Fruit fly (Drosophila melanogaster) whole organism, pupa: ENCODE measurements around the gene CG14891.

Experiments
- CG10348 ChIP-seq: fragments of 200-800 bp; sonication (Bioruptor generic); IDR thresholded peaks from 2 replicates; pipeline ENCODE4 v1.3.6; 2022; ENCODE audit warnings: missing biosample characterization, missing genetic modification characterization
- CG12605 ChIP-seq: fragments of 200-800 bp; sonication (Bioruptor generic); IDR thresholded peaks from 2 replicates; pipeline ENCODE4 v1.3.6; 2022; ENCODE audit warnings: missing biosample characterization, missing genetic modification characterization
- CG13204 ChIP-seq: fragments of 200-800 bp; sonication (Bioruptor generic); optimal IDR thresholded peaks from 2 replicates; lab custom pipeline; 2018; ENCODE audit warnings: missing biosample characterization, mild to moderate bottlenecking, missing genetic modification characterization, moderate library complexity
- CG14655 ChIP-seq: fragments of 200-800 bp; sonication (Bioruptor generic); optimal IDR thresholded peaks from 3 replicates; lab custom pipeline; 2017; ENCODE audit warnings: mild to moderate bottlenecking, missing biosample characterization, missing genetic modification reagents, missing genetic modification characterization
- CG15710 ChIP-seq: fragments of 200-800 bp; sonication (Bioruptor generic); optimal IDR thresholded peaks from 2 replicates; lab custom pipeline; 2018; ENCODE audit warnings: missing biosample characterization, mild to moderate bottlenecking, missing genetic modification characterization, moderate library complexity
- CG17806 ChIP-seq: fragments of 200-800 bp; sonication (Bioruptor generic); optimal IDR thresholded peaks from 2 replicates; lab custom pipeline; 2018; ENCODE audit warnings: missing biosample characterization, mild to moderate bottlenecking, missing genetic modification characterization, moderate library complexity
- CG32121 ChIP-seq: fragments of 200-800 bp; sonication (Bioruptor generic); IDR thresholded peaks from 2 replicates; pipeline ENCODE4 v1.3.6; 2022; ENCODE audit warnings: missing biosample characterization, missing genetic modification characterization
- CG34367 ChIP-seq: fragments of 200-800 bp; sonication (Bioruptor generic); optimal IDR thresholded peaks from 2 replicates; lab custom pipeline; 2018; ENCODE audit warnings: missing biosample characterization, mild to moderate bottlenecking, missing genetic modification characterization
- CG4496 ChIP-seq: fragments of 200-800 bp; sonication (Bioruptor generic); IDR thresholded peaks from 3 replicates; pipeline ENCODE4 v1.3.6; 2022; ENCODE audit warnings: missing biosample characterization, missing genetic modification characterization
- CG8159 ChIP-seq: fragments of 200-800 bp; sonication (Bioruptor generic); optimal IDR thresholded peaks from 3 replicates; lab custom pipeline; 2018; ENCODE audit warnings: missing biosample characterization, mild to moderate bottlenecking, missing genetic modification characterization, moderate library complexity
- CG8301 ChIP-seq: fragments of 200-800 bp; sonication (Bioruptor generic); optimal IDR thresholded peaks from 2 replicates; lab custom pipeline; 2018; ENCODE audit warnings: missing biosample characterization, mild to moderate bottlenecking, missing genetic modification characterization
- CG9948 ChIP-seq: fragments of 200-800 bp; sonication (Bioruptor generic); optimal IDR thresholded peaks from 2 replicates; lab custom pipeline; 2018; ENCODE audit warnings: missing biosample characterization, mild to moderate bottlenecking, missing genetic modification characterization, moderate library complexity
- D1 ChIP-seq: fragments of 200-800 bp; sonication (Bioruptor generic); optimal IDR thresholded peaks from 2 replicates; lab custom pipeline; 2018; ENCODE audit warnings: missing biosample characterization, mild to moderate bottlenecking, missing genetic modification characterization, moderate library complexity
- EcR ChIP-seq: fragments of 200-800 bp; sonication (Bioruptor generic); optimal IDR thresholded peaks from 3 replicates; lab custom pipeline; 2019; ENCODE audit warnings: missing biosample characterization, missing genetic modification characterization, mild to moderate bottlenecking, moderate library complexity, missing genetic modification reagents
- Ets98B ChIP-seq: fragments of 200-800 bp; sonication (Bioruptor generic); IDR thresholded peaks from 2 replicates; pipeline ENCODE4 v1.3.6; 2022; ENCODE audit warnings: missing biosample characterization, missing genetic modification characterization
- Pif1A ChIP-seq: fragments of 200-800 bp; sonication (Bioruptor generic); optimal IDR thresholded peaks from 3 replicates; lab custom pipeline; 2016; ENCODE audit warnings: missing biosample characterization, missing genetic modification characterization
- Pif1B ChIP-seq: fragments of 200-800 bp; sonication (Bioruptor generic); optimal IDR thresholded peaks from 3 replicates; lab custom pipeline; 2016; ENCODE audit warnings: missing biosample characterization, missing genetic modification characterization
- Snoo ChIP-seq: fragments of 200-800 bp; sonication (Bioruptor generic); optimal IDR thresholded peaks from 3 replicates; lab custom pipeline; 2017; ENCODE audit warnings: missing biosample characterization, mild to moderate bottlenecking, missing genetic modification characterization, inconsistent platforms
- fd96Ca ChIP-seq: fragments of 200-800 bp; sonication (Bioruptor generic); IDR thresholded peaks from 3 replicates; pipeline ENCODE4 v1.3.6; 2022; ENCODE audit warnings: missing biosample characterization, missing genetic modification characterization
- gl ChIP-seq: fragments of 200-800 bp; sonication (Bioruptor generic); optimal IDR thresholded peaks from 2 replicates; lab custom pipeline; 2018; ENCODE audit warnings: missing biosample characterization, mild to moderate bottlenecking, missing genetic modification characterization
- rn ChIP-seq: fragments of 200-800 bp; sonication (Bioruptor generic); IDR thresholded peaks from 2 replicates; pipeline ENCODE4 v1.3.6; 2022; ENCODE audit warnings: missing biosample characterization, missing genetic modification characterization

Gene CG14891

dm6 chr3R:16538862-16539437 is 32.4 kb upstream of the CG14891 start:
- no peak for TF ChIP-seq fd96Ca (GFP tag; lab: Robert Waterston, UW)
- TF ChIP-seq Ets98B (GFP tag; lab: Robert Waterston, UW): no peak
- TF ChIP-seq Pif1A (GFP tag; lab: Kevin White, UChicago): no peak
- no peak for TF ChIP-seq CG12605 (GFP tag; lab: Robert Waterston, UW)
- no peak for TF ChIP-seq D1 (tag; lab: Kevin White, UChicago)
- no peak for TF ChIP-seq Pif1B (GFP tag; lab: Kevin White, UChicago)
- TF ChIP-seq EcR (GFP tag; lab: Kevin White, UChicago): no peak
- TF ChIP-seq CG9948: no peak
- TF ChIP-seq CG34367: no peak
- TF ChIP-seq, all 21 proteins: peak for 0

- TF ChIP-seq gl: no peak
- no peak for TF ChIP-seq EcR (GFP tag; lab: Kevin White, UChicago)
- TF ChIP-seq CG4496 (GFP tag; lab: Robert Waterston, UW): no peak
- no peak for TF ChIP-seq Pif1A (GFP tag; lab: Kevin White, UChicago)
- no peak for TF ChIP-seq CG13204
- no peak for TF ChIP-seq Snoo (tag; lab: Kevin White, UChicago)
- TF ChIP-seq CG34367: no peak
- TF ChIP-seq Pif1B (GFP tag; lab: Kevin White, UChicago): no peak
- no peak for TF ChIP-seq CG9948
- TF ChIP-seq Ets98B (GFP tag; lab: Robert Waterston, UW): no peak
- no peak for TF ChIP-seq CG17806 (tag; lab: Kevin White, UChicago)
- TF ChIP-seq CG8159: no peak
- TF ChIP-seq CG15710 (tag; lab: Kevin White, UChicago): no peak
- TF ChIP-seq CG8301: no peak
- TF ChIP-seq CG14655: no peak
- no peak for TF ChIP-seq CG32121 (GFP tag; lab: Robert Waterston, UW)
- TF ChIP-seq rn (GFP tag; lab: Robert Waterston, UW): no peak
- no peak for TF ChIP-seq D1 (tag; lab: Kevin White, UChicago)
Measured at dm6 chr3R:16541293-16541692, 30.0 kb upstream of the CG14891 start.

dm6 chr3R:16541932-16542331 is 29.4 kb upstream of the CG14891 start:
- no peak for TF ChIP-seq CG4496 (GFP tag; lab: Robert Waterston, UW)
- TF ChIP-seq Pif1A (GFP tag; lab: Kevin White, UChicago): peak; percentile 23
- TF ChIP-seq CG13204: no peak
- peak; percentile 64 for TF ChIP-seq CG8159
- TF ChIP-seq CG14655: peak; percentile 44
- TF ChIP-seq CG17806 (tag; lab: Kevin White, UChicago): peak; percentile 63
- TF ChIP-seq CG15710 (tag; lab: Kevin White, UChicago): peak; percentile 44
- TF ChIP-seq CG34367: peak; percentile 20
- peak; percentile 40 for TF ChIP-seq CG9948
- no peak for TF ChIP-seq gl
- TF ChIP-seq CG8301: peak; percentile 37

dm6 chr3R:16542538-16542937 is 28.8 kb upstream of the CG14891 start:
- TF ChIP-seq CG8159 (no peak), CG14655 (no peak), CG10348 (GFP tag; lab: Robert Waterston, UW) (no peak), EcR (GFP tag; lab: Kevin White, UChicago) (peak; percentile 25)

- TF ChIP-seq Pif1A (GFP tag; lab: Kevin White, UChicago) (no peak), CG10348 (GFP tag; lab: Robert Waterston, UW) (no peak), CG17806 (tag; lab: Kevin White, UChicago) (no peak), CG14655 (no peak), CG4496 (GFP tag; lab: Robert Waterston, UW) (no peak), Ets98B (GFP tag; lab: Robert Waterston, UW) (no peak), EcR (GFP tag; lab: Kevin White, UChicago) (no peak), Snoo (tag; lab: Kevin White, UChicago) (no peak), CG34367 (no peak), CG15710 (tag; lab: Kevin White, UChicago) (no peak), CG32121 (GFP tag; lab: Robert Waterston, UW) (no peak)
- TF ChIP-seq, all 21 proteins: peak for 0
Measured at dm6 chr3R:16545705-16546104, 25.6 kb upstream of the CG14891 start.

- TF ChIP-seq CG12605 (GFP tag; lab: Robert Waterston, UW) (no peak), Snoo (tag; lab: Kevin White, UChicago) (no peak), fd96Ca (GFP tag; lab: Robert Waterston, UW) (no peak), D1 (tag; lab: Kevin White, UChicago) (no peak), rn (GFP tag; lab: Robert Waterston, UW) (0 out of 2 replicates have a peak, but pooled peaks have one; percentile 33), CG13204 (no peak)
Measured at dm6 chr3R:16551680-16552627, 19.4 kb upstream of the CG14891 start.
